Fruit fly (Drosophila melanogaster): ENCODE data around the gene Ets21C.

Gene Ets21C

DNA sequence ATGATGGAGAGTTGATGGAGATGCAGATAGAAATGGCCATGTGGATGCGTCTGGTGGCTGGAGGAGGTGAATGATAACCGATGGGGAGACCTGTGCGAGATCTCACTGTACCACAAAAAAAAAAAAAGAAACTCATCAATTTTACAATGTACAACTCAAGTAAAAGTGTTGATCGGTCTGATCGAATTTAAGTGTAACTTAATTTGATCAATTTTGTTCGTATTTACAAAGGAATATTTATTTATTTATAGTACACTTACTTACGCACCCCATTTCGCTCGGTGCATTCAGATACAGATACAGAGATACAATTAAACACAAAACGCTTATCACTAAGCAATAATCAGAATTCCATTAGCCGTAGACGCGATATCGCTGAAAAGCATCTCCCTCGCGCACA is 30.0 kb downstream of the Ets21C start:
- TF ChIP-seq noc (tag; optimal IDR thresholded peaks at IDR 0.05): no peak

DNA sequence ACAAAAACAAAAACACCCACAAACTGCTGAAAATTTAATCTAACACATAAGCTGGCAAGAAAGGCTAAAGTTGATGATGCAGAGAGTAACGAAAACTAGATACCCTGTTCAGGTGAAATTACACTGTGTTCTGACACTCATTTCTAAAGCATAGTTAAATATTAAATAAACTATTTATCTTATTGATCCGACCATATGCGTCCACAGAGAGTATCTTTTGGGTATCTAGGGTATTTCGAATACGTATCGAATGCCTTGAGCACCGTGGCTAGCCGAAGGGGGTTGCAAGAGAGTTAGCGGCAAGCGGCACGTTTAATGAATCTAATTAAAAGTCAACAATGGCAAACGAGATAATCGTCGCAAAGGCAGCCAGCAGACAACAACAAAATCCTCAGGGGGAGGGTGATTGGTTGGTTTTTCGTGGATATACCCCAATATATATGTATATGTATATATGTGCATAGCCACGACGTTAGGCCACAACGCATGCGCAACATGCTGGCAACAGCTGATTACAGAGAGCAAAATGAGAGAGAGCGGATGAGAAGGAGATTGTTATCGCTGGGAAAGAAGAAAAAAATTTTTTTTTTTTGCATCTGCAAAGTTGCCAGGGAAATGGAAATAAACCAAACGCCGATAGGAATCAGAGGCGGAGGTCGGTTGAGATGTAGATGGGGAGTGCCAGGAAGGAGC is 30.6 kb downstream of the Ets21C start:
- peak; percentile 18 for TF ChIP-seq noc (tag; optimal IDR thresholded peaks at IDR 0.05)

DNA sequence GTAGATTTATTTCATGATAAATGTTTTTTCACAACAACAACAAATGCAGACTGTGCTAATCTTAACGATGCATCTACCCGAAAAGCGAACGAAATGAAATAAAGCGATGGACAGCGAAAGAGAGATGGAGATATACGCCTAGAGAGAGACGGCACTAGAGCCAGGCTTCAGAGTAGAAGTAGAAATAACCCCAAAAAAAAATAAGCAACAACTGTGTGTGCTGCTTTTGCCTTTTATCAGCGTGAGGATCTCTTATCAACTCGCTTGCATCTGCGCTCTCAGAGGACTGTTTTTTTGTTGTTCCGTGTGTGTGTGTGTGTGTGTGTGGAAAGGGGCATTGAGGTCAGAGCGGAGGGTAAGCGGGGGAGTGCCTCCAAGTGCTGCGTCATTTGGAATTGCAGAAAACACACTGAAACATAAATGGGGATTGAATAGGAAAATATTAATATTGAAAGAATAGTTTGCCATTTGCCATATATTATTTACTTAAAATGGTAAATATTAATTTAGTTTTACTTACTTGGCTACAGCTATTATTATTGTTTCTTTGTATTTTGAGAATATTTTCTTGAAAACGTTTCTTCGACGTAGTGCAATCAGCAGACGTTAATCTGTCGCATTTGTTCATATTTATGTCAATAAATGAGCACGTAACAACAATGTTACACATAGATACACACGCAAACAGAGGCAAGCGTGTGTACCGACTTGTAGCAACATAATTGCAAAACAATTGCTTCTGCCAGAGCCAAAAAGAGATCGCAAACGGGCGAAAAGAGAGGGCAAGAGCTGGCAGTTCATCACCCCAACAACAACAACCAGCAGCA is 31.5 kb downstream of the Ets21C start:
- no peak for TF ChIP-seq noc (tag; optimal IDR thresholded peaks at IDR 0.05)

DNA sequence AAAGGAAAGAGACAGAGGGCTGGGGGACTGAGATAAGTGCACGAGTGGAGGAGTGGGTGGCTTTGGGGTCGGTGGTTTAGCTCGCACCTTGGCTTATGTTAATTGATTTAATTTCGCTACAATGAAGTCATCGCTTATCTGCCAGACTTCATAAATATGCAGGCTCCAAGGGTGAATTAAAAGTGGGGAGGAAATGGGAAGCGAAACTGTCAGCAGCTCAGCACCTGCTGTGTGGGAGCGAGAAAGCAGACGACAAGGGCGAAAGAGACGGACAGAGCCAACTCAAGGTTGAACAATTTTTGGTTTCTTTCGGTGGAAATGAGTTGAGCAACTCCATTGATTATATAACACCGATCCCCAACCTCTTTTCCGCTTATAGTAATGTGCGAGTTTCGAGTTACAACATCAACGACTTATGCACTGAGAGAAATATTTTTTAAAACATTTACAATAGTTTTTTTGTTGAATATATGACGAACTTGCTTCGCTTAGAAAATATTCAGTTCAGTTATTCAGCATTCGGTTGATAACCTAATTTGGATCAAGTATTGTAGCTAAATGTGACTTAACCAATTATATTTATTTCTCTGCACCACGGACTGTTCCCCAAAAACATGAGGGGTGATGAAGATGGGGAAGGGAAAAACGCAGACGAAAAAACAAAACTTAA is 32.3 kb downstream of the Ets21C start:
- TF ChIP-seq noc (tag; optimal IDR thresholded peaks at IDR 0.05): no peak

DNA sequence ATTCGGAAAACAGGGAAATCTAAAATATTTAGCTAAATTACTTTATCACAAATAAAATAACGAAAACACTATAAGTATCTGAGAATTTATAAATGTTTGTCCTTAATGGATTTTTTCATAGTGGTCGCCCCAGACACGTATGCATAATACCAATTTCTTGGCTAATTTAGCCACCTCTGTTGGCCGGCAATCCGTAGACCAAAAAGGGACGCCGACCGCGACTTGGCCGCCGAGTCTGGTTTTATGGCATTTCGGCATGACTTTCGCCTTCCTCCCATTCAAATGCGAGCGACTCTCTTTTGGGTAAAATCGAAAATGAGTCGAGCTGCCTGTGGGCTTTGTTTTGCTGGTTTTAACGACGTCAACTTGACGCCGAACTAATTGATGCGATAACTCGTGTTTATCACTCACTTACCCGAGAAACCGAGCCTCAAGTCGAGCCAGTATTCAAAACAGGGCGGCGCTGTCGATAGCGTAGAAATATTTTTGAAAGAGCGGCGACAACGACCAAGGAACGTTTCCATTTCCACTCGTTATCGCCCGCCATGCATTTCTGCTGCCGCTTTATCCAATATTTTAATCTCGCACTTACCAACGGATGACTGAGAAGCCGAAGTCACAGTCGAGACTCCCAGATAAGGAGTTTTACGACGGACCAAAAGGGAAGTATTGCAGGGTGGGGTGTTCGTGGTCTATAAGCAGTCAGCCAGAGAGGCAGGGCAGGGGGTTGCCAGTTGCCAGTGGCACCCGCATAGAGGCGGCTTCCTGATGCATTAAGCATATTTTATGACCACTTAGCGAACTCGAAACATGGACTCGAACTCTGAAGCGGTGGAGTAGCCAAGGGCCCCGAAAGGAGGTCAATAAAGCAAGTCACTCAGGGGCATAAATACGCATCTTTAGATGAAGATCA is 33.5 kb downstream of the Ets21C start:
- no peak for TF ChIP-seq noc (tag; optimal IDR thresholded peaks at IDR 0.05)

DNA sequence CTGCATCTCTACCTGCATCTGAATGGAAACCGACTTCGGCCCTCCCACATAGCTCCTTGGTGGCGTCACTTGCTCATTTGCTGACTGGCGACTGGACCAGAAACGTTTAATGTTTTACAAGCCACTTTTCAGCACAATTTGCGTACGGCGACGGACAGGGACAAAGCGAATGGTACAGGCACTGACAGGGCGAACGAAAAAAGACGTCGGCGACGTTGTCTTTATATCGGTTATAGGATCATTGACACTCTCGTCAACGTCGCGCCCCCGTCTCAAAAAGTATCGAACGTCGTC is 34.2 kb downstream of the Ets21C start:
- TF ChIP-seq noc (tag; optimal IDR thresholded peaks at IDR 0.05): no peak

DNA sequence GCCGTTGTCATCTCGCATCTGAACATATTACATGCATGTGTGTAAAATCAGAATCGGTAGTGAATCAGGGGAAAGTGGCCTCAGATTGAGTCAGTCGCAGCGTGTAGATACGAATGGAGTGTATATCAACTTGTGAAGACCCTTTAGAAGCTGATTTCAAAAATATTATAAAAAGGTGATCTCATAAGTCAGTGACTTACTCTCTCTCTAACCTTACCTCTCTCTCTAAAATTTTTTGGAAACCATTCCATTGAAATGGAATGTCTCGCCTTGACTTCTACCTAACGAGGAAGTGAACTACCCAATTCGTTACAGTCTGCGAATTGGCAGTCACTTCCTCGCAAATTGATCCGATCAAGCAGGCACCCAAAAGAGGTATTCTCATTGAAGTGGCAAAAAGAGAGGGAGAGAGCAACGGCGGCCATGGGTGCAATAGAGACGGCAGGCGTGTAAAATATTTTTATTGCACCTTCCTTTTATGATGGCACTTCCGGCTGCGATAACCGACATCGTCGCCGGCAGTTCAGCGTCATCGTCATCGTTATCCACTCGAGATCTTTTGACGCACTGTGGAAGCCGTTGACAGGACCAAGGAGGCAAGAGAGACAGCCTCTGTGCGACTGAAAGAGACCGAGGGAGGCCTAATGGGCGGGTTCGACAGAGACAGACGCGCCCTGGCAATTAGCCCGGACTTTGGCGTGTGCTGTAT is 34.7 kb downstream of the Ets21C start:
- TF ChIP-seq noc (tag; optimal IDR thresholded peaks at IDR 0.05): no peak

DNA sequence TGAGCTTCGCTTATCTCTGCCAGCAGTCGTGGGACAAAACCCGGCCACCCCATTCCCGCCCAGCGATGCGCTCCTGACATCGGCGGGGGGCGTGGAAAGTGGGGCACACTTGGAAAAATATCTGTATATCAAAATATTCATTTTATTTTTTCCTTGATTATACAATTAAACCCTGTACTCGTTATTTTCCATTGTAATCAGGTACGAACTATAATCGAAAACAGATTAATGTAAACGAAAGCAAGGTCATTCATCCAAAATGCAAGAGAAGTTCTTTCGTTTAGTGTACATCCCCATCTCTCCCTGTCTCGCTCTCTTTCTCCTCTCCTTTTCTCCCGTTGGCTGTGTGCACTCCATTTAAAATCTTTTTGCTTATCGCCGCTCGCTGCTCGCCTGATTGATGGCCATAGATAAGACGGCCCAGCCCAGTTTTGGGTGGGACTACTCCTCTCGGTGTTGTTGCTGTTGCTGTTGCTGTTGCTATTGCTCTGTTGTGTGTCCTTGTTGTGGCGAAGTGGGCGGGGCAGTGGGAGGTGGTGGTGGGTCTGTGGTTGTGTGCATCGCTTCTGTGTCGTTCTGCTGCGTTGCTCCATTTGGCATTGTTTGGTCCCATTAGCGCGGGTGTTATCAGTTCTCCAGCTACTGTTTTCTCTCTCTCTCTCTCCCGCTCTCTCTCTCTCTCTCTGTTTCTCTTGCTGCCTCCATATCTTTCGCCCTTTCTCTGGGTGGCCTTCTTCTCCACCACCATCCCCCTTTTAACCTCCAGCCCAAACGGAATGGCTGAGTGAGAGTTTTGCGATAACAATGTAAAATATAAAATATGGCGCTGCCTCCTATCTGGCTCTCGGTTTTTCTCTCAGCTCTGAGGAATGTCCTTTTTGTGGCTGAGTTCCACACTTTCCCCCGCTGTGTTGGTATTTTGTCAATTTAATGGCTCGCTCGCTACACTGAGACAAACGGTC is 36.4 kb downstream of the Ets21C start:
- no peak for TF ChIP-seq noc (tag; optimal IDR thresholded peaks at IDR 0.05)

DNA sequence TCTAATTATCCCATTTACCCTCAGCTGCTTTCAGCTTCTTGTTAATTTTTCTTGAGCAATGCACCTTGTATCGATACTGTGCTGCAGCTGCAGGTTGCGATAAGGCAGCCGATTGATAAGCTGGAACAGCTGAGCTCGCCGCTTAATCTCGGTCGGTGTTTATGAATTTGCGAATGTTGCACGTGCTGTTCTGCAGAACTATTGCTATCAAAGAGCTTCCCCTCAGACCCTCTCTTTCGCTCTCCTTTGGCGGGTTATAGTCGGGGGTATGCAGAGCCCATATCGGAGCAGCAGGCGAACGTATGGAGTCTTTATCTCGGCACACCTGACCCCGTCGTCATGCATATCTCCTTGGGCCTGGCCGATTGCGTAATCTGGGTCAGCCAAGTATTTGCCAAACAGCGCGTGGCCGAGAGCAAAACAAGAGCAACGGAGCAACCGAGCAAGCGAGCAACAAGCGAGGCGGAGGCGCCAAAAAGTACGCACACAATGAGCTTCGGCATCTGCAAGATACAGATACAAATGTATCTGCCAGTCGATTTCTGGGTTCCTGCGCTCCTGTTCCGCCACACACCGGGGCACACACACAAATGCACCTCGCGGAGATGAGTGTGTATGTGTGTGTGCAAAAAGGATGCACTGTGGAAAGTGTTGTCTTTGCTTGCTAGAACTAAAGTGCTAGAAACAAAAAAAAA is 38.5 kb downstream of the Ets21C start:
- TF ChIP-seq noc (tag; optimal IDR thresholded peaks at IDR 0.05): no peak

DNA sequence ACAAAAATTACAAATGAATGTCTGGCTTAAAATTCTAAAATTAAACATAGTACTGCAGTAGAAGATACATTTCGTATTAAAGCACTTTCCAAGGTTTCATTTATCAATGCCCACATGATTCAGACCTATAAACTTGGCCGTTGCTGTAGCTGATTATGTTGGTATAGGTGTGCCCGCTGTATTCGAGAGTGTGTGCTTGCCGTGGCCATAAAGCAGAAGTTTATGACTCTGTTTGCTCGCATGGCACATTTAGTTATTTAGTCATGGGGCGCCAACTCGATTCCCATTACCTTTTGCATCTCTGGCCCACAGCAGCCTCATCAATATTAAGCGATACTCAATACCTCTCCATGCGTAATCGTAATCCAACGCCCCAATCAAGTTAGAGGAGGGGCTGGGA is 39.7 kb downstream of the Ets21C start:
- TF ChIP-seq noc (tag; optimal IDR thresholded peaks at IDR 0.05): no peak

DNA sequence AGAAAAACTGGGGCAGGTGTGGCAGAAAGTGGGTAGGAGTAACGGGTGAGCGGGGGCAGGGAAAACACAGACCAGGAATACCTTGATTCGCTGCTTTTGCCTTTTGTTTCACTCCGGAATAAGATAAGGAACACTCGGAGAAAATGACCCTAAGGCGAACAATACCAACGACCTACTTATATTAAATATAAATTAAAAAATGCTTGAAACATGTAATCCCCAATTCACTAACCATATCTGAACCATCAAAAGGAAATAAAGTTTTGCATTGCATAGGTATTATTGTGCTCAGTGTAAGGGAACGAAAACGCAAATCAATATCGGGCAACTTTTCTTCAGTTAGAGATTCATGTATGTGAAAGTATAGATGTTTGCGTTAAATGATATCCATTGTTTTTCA is 40.7 kb downstream of the Ets21C start:
- no peak for TF ChIP-seq noc (tag; optimal IDR thresholded peaks at IDR 0.05)

DNA sequence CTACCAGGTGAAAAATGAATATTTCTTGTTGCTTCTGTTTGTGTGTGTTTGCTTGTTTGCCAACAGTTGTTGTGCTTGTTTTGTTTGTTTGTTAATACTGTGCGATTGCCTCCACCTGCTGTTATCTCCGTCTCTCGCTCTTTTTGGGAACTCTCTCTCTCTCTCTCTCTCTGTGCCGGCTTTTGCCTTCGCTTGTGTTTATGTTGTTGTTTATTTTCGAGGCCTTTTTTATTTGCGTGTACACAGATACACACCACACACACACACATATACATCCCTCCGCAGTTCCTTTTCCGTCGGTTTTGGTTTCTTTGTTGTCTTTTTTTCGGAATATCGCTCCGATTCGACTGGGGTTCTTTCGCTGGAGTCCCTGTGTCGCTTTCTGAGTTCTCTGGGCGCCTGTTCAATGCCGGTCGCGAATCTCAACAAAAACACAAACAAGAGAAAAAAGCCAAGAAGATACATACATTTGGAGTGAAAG is 42.1 kb downstream of the Ets21C start:
- no peak for TF ChIP-seq noc (tag; optimal IDR thresholded peaks at IDR 0.05)

DNA sequence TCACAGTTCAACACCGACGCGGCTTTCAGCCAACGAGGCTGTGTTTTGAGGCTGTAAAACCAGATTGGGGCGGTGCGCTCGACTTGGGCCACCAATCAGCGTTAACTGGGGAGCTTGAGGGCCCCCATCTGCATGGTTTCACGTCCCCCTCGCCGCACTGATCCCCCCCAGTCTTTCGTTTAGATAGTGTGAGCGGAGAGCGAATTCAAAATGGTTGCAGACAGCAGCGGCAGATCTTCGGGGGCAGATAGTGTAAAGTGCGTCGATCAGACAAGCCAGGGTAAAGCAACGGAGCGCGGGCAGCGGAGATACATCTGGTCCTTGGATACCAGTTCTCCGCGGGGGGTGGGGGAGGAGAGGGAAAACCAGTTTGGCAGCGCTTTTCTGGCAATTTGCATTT is 45.6 kb downstream of the Ets21C start:
- TF ChIP-seq noc (tag; optimal IDR thresholded peaks at IDR 0.05): no peak

Data from whole organism, larva.